Fruit fly (Drosophila melanogaster): ENCODE data around the gene Slob.

dm6 chr2L:7659561-7659960 is 15.3 kb downstream of the Slob start:
- no peak for TF ChIP-seq pan (optimal IDR thresholded peaks at IDR 0.05)
- TF ChIP-seq CG8478 (optimal IDR thresholded peaks at IDR 0.05): no peak
- no peak for TF ChIP-seq Dll (optimal IDR thresholded peaks at IDR 0.05)
- no peak for TF ChIP-seq EcR (GFP tag; optimal IDR thresholded peaks at IDR 0.05)
- no peak for TF ChIP-seq psq (optimal IDR thresholded peaks at IDR 0.05)

Data from whole organism.